Fruit fly (Drosophila melanogaster): Measurements from ENCODE around the gene SK.

SK gene

dm6 chrX:5339970-5340369 lies at the start of gene SK:
SK (plus strand) TSS chrX:5340236.
- TF ChIP-seq pan (optimal IDR thresholded peaks at IDR 0.05) (no peak), usp (GFP tag; optimal IDR thresholded peaks at IDR 0.05) (no peak), EcR (GFP tag; optimal IDR thresholded peaks at IDR 0.05) (no peak), CG8478 (optimal IDR thresholded peaks at IDR 0.05) (no peak), psq (optimal IDR thresholded peaks at IDR 0.05) (no peak), Dll (optimal IDR thresholded peaks at IDR 0.05) (peak; percentile 12)

dm6 chrX:5293141-5293540 lies 46.9 kb upstream of the SK start:
- no peak for TF ChIP-seq psq (optimal IDR thresholded peaks at IDR 0.05)
- TF ChIP-seq Dll (optimal IDR thresholded peaks at IDR 0.05) = no peak
- TF ChIP-seq pan (optimal IDR thresholded peaks at IDR 0.05) = no peak
- TF ChIP-seq usp (GFP tag; optimal IDR thresholded peaks at IDR 0.05) = no peak
- no peak for TF ChIP-seq EcR (GFP tag; optimal IDR thresholded peaks at IDR 0.05)
- TF ChIP-seq CG8478 (optimal IDR thresholded peaks at IDR 0.05) = no peak

- TF ChIP-seq Dll (optimal IDR thresholded peaks at IDR 0.05) (no peak), EcR (GFP tag; optimal IDR thresholded peaks at IDR 0.05) (no peak), psq (optimal IDR thresholded peaks at IDR 0.05) (no peak), usp (GFP tag; optimal IDR thresholded peaks at IDR 0.05) (no peak), pan (optimal IDR thresholded peaks at IDR 0.05) (no peak), CG8478 (optimal IDR thresholded peaks at IDR 0.05) (no peak)
Observed at dm6 chrX:5295766-5296165, 44.3 kb upstream of the SK start, which contains the start of gene CG42749. CG42749 (plus strand) TSS chrX:5296066.

- TF ChIP-seq CG8478 (optimal IDR thresholded peaks at IDR 0.05) (no peak), Dll (optimal IDR thresholded peaks at IDR 0.05) (no peak), EcR (GFP tag; optimal IDR thresholded peaks at IDR 0.05) (no peak), pan (optimal IDR thresholded peaks at IDR 0.05) (no peak), usp (GFP tag; optimal IDR thresholded peaks at IDR 0.05) (no peak), psq (optimal IDR thresholded peaks at IDR 0.05) (no peak)
Observed at dm6 chrX:5299957-5300356, 40.1 kb upstream of the SK start.

- TF ChIP-seq CG8478 (optimal IDR thresholded peaks at IDR 0.05) = no peak
- no peak for TF ChIP-seq usp (GFP tag; optimal IDR thresholded peaks at IDR 0.05)
- TF ChIP-seq Dll (optimal IDR thresholded peaks at IDR 0.05) = no peak
- no peak for TF ChIP-seq pan (optimal IDR thresholded peaks at IDR 0.05)
- TF ChIP-seq psq (optimal IDR thresholded peaks at IDR 0.05) = no peak
- no peak for TF ChIP-seq EcR (GFP tag; optimal IDR thresholded peaks at IDR 0.05)
Observed at dm6 chrX:5300623-5301283, 39.3 kb upstream of the SK start.

- no peak for TF ChIP-seq psq (optimal IDR thresholded peaks at IDR 0.05)
- no peak for TF ChIP-seq pan (optimal IDR thresholded peaks at IDR 0.05)
- no peak for TF ChIP-seq CG8478 (optimal IDR thresholded peaks at IDR 0.05)
- TF ChIP-seq EcR (GFP tag; optimal IDR thresholded peaks at IDR 0.05) = no peak
- TF ChIP-seq usp (GFP tag; optimal IDR thresholded peaks at IDR 0.05) = no peak
- TF ChIP-seq Dll (optimal IDR thresholded peaks at IDR 0.05) = no peak
Observed at dm6 chrX:5305591-5305990, 34.4 kb upstream of the SK start, which contains the start of gene CG3323. CG3323 (minus strand) TSS chrX:5305691.

- no peak for TF ChIP-seq usp (GFP tag; optimal IDR thresholded peaks at IDR 0.05)
- TF ChIP-seq psq (optimal IDR thresholded peaks at IDR 0.05) = no peak
- TF ChIP-seq Dll (optimal IDR thresholded peaks at IDR 0.05) = no peak
- TF ChIP-seq pan (optimal IDR thresholded peaks at IDR 0.05) = no peak
- TF ChIP-seq EcR (GFP tag; optimal IDR thresholded peaks at IDR 0.05) = no peak
- TF ChIP-seq CG8478 (optimal IDR thresholded peaks at IDR 0.05) = no peak
Observed at dm6 chrX:5307317-5307716, 32.7 kb upstream of the SK start, which contains the start of gene CG17764. CG17764 (minus strand) TSS chrX:5307417.

dm6 chrX:5308963-5309362 lies 31.1 kb upstream of the SK start, which contains the start of the genes Cdk7 and snf:
Cdk7 (minus strand) TSS chrX:5308983.
snf (plus strand) TSS chrX:5309242.
- TF ChIP-seq pan (optimal IDR thresholded peaks at IDR 0.05) = no peak

- no peak for TF ChIP-seq usp (GFP tag; optimal IDR thresholded peaks at IDR 0.05)
- TF ChIP-seq EcR (GFP tag; optimal IDR thresholded peaks at IDR 0.05) = no peak
- TF ChIP-seq Dll (optimal IDR thresholded peaks at IDR 0.05) = no peak
- no peak for TF ChIP-seq CG8478 (optimal IDR thresholded peaks at IDR 0.05)
- no peak for TF ChIP-seq psq (optimal IDR thresholded peaks at IDR 0.05)
- TF ChIP-seq pan (optimal IDR thresholded peaks at IDR 0.05) = no peak
Observed at dm6 chrX:5311838-5312339, 28.1 kb upstream of the SK start, which contains the start of the genes TrxT and dhd. TrxT (minus strand) TSS chrX:5311888. dhd (plus strand) TSS chrX:5312171.

dm6 chrX:5312958-5313357 lies 27.1 kb upstream of the SK start, which contains the start of gene CG4198:
CG4198 (plus strand) TSS chrX:5313258.
- TF ChIP-seq pan (optimal IDR thresholded peaks at IDR 0.05) = no peak
- TF ChIP-seq psq (optimal IDR thresholded peaks at IDR 0.05) = no peak
- no peak for TF ChIP-seq CG8478 (optimal IDR thresholded peaks at IDR 0.05)
- TF ChIP-seq EcR (GFP tag; optimal IDR thresholded peaks at IDR 0.05) = no peak
- no peak for TF ChIP-seq usp (GFP tag; optimal IDR thresholded peaks at IDR 0.05)
- TF ChIP-seq Dll (optimal IDR thresholded peaks at IDR 0.05) = no peak

- TF ChIP-seq usp (GFP tag; optimal IDR thresholded peaks at IDR 0.05) (no peak), psq (optimal IDR thresholded peaks at IDR 0.05) (no peak), pan (optimal IDR thresholded peaks at IDR 0.05) (no peak), Dll (optimal IDR thresholded peaks at IDR 0.05) (no peak), CG8478 (optimal IDR thresholded peaks at IDR 0.05) (no peak), EcR (GFP tag; optimal IDR thresholded peaks at IDR 0.05) (no peak)
Observed at dm6 chrX:5317170-5317569, 22.9 kb upstream of the SK start, which contains the start of the genes CG15930 and Sas10. CG15930 (minus strand) TSS chrX:5317295. Sas10 (plus strand) TSS chrX:5317409.

- TF ChIP-seq Dll (optimal IDR thresholded peaks at IDR 0.05) (no peak), CG8478 (optimal IDR thresholded peaks at IDR 0.05) (no peak)
Observed at dm6 chrX:5322459-5322883, 17.6 kb upstream of the SK start, which contains the start of gene Rnp4F. Rnp4F (minus strand) TSS chrX:5322696.
